Worm (Caenorhabditis elegans): ENCODE measurements around the gene C01G6.3.

DNA sequence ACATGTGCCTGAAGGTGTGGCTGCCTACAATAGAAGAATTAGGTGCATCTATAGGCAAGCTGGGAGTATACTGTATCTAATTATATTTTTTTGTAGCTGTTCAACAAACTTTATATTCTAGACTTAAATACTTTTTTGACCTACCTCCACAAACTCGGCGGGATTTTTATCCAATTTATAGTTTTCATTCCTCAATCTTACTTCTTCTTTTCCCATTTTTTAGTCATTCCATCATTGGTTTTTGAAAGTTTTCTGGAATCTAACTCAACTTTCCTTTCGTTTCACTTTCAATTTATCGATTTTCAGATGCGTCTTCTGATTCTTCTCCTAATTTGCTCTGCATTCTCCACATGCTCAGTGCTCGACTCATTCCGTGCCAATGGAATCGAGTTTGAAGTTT lies at the start of gene C01G6.3:
- TF ChIP-seq ztf-23 (GFP tag; IDR thresholded peaks at IDR 0.05) (no peak), klf-2 (GFP tag; conservative IDR thresholded peaks at IDR 0.05) (no peak), T22C8.4 (GFP tag; IDR thresholded peaks at IDR 0.05) (no peak), med-1 (GFP tag; optimal IDR thresholded peaks at IDR 0.05; ENCODE audit: insufficient read depth) (no peak), tab-1 (GFP tag; IDR thresholded peaks at IDR 0.05) (no peak), flt-1 (GFP tag; IDR thresholded peaks at IDR 0.05) (no peak)
